Worm (Caenorhabditis elegans): ENCODE data around the gene B0524.2.

ce11 chrIII:1876267-1876865, 17.5 kb upstream of the B0524.2 start:
- TF ChIP-seq fax-1 (tag; optimal IDR thresholded peaks at IDR 0.05) (no peak), odd-2 (tag; optimal IDR thresholded peaks at IDR 0.05) (no peak), nhr-11 (tag; optimal IDR thresholded peaks at IDR 0.05) (no peak), sox-4 (tag; optimal IDR thresholded peaks at IDR 0.05) (no peak), pax-1 (tag; optimal IDR thresholded peaks at IDR 0.05) (no peak), dmd-4 (tag; optimal IDR thresholded peaks at IDR 0.05; ENCODE audit: borderline replicate concordance) (no peak), pha-4 (tag; optimal IDR thresholded peaks at IDR 0.05) (no peak), F13H6.1 (tag; optimal IDR thresholded peaks at IDR 0.05) (no peak), ceh-14 (tag; optimal IDR thresholded peaks at IDR 0.05) (no peak), nhr-232 (tag; optimal IDR thresholded peaks at IDR 0.05) (no peak), tbx-2 (tag; optimal IDR thresholded peaks at IDR 0.05) (no peak), ceh-30 (tag; optimal IDR thresholded peaks at IDR 0.05) (no peak), hlh-15 (tag; optimal IDR thresholded peaks at IDR 0.05) (no peak)

All from whole organism, late embryonic.